Worm (Caenorhabditis elegans) whole organism, early embryonic: ENCODE measurements around the gene R02E4.2.

ENCODE experiments used
- B0310.2 ChIP-seq: sonication (generic microtip); optimal IDR thresholded peaks from 2 replicates; lab custom pipeline; 2016; ENCODE audit warnings: mild to moderate bottlenecking, missing genetic modification characterization, missing compliant biosample characterization
- F13C5.2 ChIP-seq: sonication (generic microtip); optimal IDR thresholded peaks from 2 replicates; lab custom pipeline; 2017; ENCODE audit warnings: mild to moderate bottlenecking, missing genetic modification characterization, inconsistent platforms, missing compliant biosample characterization
- aly-1 ChIP-seq: sonication (generic microtip); optimal IDR thresholded peaks from 2 replicates; lab custom pipeline; 2016; ENCODE audit warnings: missing genetic modification characterization, missing compliant biosample characterization
- ama-1 ChIP-seq: fragments of 150-350 bp; optimal IDR thresholded peaks from 2 replicates; lab custom pipeline; 2014
- ceh-13 ChIP-seq: fragments of 200-800 bp; sonication (Bioruptor generic); optimal IDR thresholded peaks from 2 replicates; lab custom pipeline; 2018; ENCODE audit warnings: mild to moderate bottlenecking, missing genetic modification characterization, missing compliant biosample characterization
- ceh-36 ChIP-seq: sonication (generic microtip); optimal IDR thresholded peaks from 2 replicates; lab custom pipeline; 2016; ENCODE audit warnings: missing genetic modification characterization, inconsistent platforms, missing compliant biosample characterization
- ets-7 ChIP-seq: sonication (generic microtip); optimal IDR thresholded peaks from 2 replicates; lab custom pipeline; 2016; ENCODE audit warnings: missing genotype, missing genetic modification characterization, missing compliant biosample characterization
- flt-1 ChIP-seq: fragments of 200-800 bp; sonication (Bioruptor generic); IDR thresholded peaks from 2 replicates; pipeline ENCODE4 v1.3.6; 2022; ENCODE audit warnings: missing genetic modification characterization, missing compliant biosample characterization
- hmbx-1 ChIP-seq: sonication (generic microtip); optimal IDR thresholded peaks from 2 replicates; lab custom pipeline; 2016; ENCODE audit warnings: mild to moderate bottlenecking, missing genetic modification characterization, missing compliant biosample characterization
- hmg-4 ChIP-seq: fragments of 200-800 bp; sonication (Bioruptor generic); optimal IDR thresholded peaks from 2 replicates; lab custom pipeline; 2018; ENCODE audit warnings: mild to moderate bottlenecking, missing genetic modification characterization, missing compliant biosample characterization
- hnd-1 ChIP-seq: sonication (generic microtip); optimal IDR thresholded peaks from 2 replicates; lab custom pipeline; 2016; ENCODE audit warnings: missing genetic modification characterization, missing compliant biosample characterization
- pes-1 ChIP-seq: fragments of 200-800 bp; sonication (Bioruptor generic); IDR thresholded peaks from 2 replicates; pipeline ENCODE4 v1.3.6; 2022; ENCODE audit warnings: missing genetic modification reagents, missing genetic modification characterization, missing compliant biosample characterization
- scrt-1 ChIP-seq: fragments of 200-800 bp; sonication (Bioruptor generic); IDR thresholded peaks from 2 replicates; pipeline ENCODE4 v1.3.6; 2022; ENCODE audit warnings: missing genetic modification characterization, missing compliant biosample characterization
- sea-1 ChIP-seq: fragments of 200-800 bp; sonication (Bioruptor generic); conservative IDR thresholded peaks from 2 replicates; pipeline ENCODE4 v1.3.6; 2022; ENCODE audit warnings: missing genetic modification characterization, missing compliant biosample characterization
- tbx-11 ChIP-seq: fragments of 200-800 bp; sonication (Bioruptor generic); IDR thresholded peaks from 2 replicates; pipeline ENCODE4 v1.3.6; 2022; ENCODE audit warnings: missing genetic modification characterization, missing compliant biosample characterization
- tbx-37 ChIP-seq: fragments of 200-800 bp; sonication (Bioruptor generic); conservative IDR thresholded peaks from 2 replicates; pipeline ENCODE4 v1.3.6; 2022; ENCODE audit warnings: missing genetic modification reagents, missing genetic modification characterization, missing compliant biosample characterization
- tra-4 ChIP-seq: sonication (generic microtip); optimal IDR thresholded peaks from 2 replicates; lab custom pipeline; 2017; ENCODE audit warnings: missing genetic modification characterization, missing compliant biosample characterization

R02E4.2 gene

ce11 chrX:4139593-4140565, 32.6 kb downstream of the R02E4.2 start, which contains the start of gene ZK470.4:
Gene ZK470.4 (minus strand): TSS chrX:4139767.
- TF ChIP-seq ama-1 (lab: Kevin White, UChicago) (no peak), tra-4 (no peak)

- no peak for TF ChIP-seq hmbx-1 (tag; lab: Kevin White, UChicago)
- TF ChIP-seq tbx-11 (GFP tag; lab: Robert Waterston, UW), result no peak
- TF ChIP-seq flt-1 (GFP tag; lab: Robert Waterston, UW), result no peak
- no peak for TF ChIP-seq tra-4
Measured at ce11 chrX:4140755-4141417, 33.6 kb downstream of the R02E4.2 start.

- TF ChIP-seq ama-1 (lab: Kevin White, UChicago), result no peak
Measured at ce11 chrX:4142202-4142601, 34.9 kb downstream of the R02E4.2 start.

ce11 chrX:4142648-4143259, 35.5 kb downstream of the R02E4.2 start:
- no peak for TF ChIP-seq ets-7 (tag; lab: Kevin White, UChicago)

ce11 chrX:4143260-4144018, 36.2 kb downstream of the R02E4.2 start:
- TF ChIP-seq tbx-11 (GFP tag; lab: Robert Waterston, UW) (no peak), ets-7 (tag; lab: Kevin White, UChicago) (no peak), scrt-1 (GFP tag; lab: Robert Waterston, UW) (no peak), flt-1 (GFP tag; lab: Robert Waterston, UW) (no peak), ceh-13 (GFP tag; lab: Kevin White, UChicago) (no peak), hmg-4 (GFP tag; lab: Kevin White, UChicago) (no peak), hmbx-1 (tag; lab: Kevin White, UChicago) (no peak), pes-1 (GFP tag; lab: Robert Waterston, UW) (no peak), aly-1 (tag; lab: Kevin White, UChicago) (no peak), tbx-37 (GFP tag; lab: Robert Waterston, UW) (no peak), ama-1 (lab: Kevin White, UChicago) (no peak), hnd-1 (tag; lab: Kevin White, UChicago) (no peak), B0310.2 (no peak), F13C5.2 (no peak)

- no peak for TF ChIP-seq B0310.2
- TF ChIP-seq tbx-11 (GFP tag; lab: Robert Waterston, UW), result no peak
- TF ChIP-seq sea-1 (GFP tag; lab: Robert Waterston, UW), result no peak
- TF ChIP-seq F13C5.2, result no peak
- no peak for TF ChIP-seq tbx-37 (GFP tag; lab: Robert Waterston, UW)
- no peak for TF ChIP-seq flt-1 (GFP tag; lab: Robert Waterston, UW)
- TF ChIP-seq ama-1 (lab: Kevin White, UChicago), result no peak
- no peak for TF ChIP-seq scrt-1 (GFP tag; lab: Robert Waterston, UW)
- TF ChIP-seq aly-1 (tag; lab: Kevin White, UChicago), result no peak
Measured at ce11 chrX:4144136-4144781, 37.0 kb downstream of the R02E4.2 start.

- TF ChIP-seq tra-4 (no peak), F13C5.2 (peak; percentile 31), tbx-11 (GFP tag; lab: Robert Waterston, UW) (peak; percentile 54; the same call in 1 of the 2 replicates), aly-1 (tag; lab: Kevin White, UChicago) (no peak), B0310.2 (no peak), ama-1 (lab: Kevin White, UChicago) (no peak), ceh-36 (no peak)
Measured at ce11 chrX:4145051-4145826, 38.0 kb downstream of the R02E4.2 start.
